Worm (Caenorhabditis elegans): Measurements from ENCODE around the gene adm-2.
A peak's percentile ranks its signal among the peaks of the same experiment; 100 is the strongest.

adm-2 gene

DNA sequence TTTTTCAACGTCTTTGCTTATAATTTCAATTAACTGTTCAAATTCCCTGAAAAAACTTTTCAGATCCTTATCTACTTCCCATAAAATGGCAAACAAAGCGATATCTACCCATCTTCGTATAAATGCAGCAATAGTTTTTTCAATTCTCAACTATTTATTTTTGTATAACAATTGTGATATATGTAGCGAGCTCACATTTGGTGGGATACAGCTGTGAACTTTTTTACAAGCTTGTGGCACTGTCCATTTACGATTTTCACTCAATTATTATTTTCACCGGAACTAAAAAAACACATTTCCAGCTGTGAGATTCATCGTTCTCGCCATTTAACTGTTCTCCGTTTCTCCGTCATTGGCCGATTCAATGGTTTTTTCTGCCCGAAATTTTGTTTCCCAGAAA lies 37.0 kb upstream of the adm-2 start, which contains the start of gene C40C9.4:
TSS of gene C40C9.4 (plus strand) at position 301 of the 400 bp plus-strand sequence.
- TF ChIP-seq tra-1 (GFP tag; IDR thresholded peaks at IDR 0.05) (no peak), ceh-82 (tag; optimal IDR thresholded peaks at IDR 0.05) (no peak), madf-5 (GFP tag; IDR thresholded peaks at IDR 0.05) (no peak), spr-3 (GFP tag; optimal IDR thresholded peaks at IDR 0.05) (no peak), lin-1 (GFP tag; IDR thresholded peaks at IDR 0.05) (no peak), php-3 (GFP tag; IDR thresholded peaks at IDR 0.05) (no peak), tag-97 (GFP tag; IDR thresholded peaks at IDR 0.05) (no peak), snpc-4 (tag; optimal IDR thresholded peaks at IDR 0.05) (no peak), dve-1 (tag; optimal IDR thresholded peaks at IDR 0.05; ENCODE audit: insufficient read depth) (no peak), zfp-3 (GFP tag; conservative IDR thresholded peaks at IDR 0.05) (no peak), aly-2 (tag; optimal IDR thresholded peaks at IDR 0.05) (no peak), nhr-76 (tag; optimal IDR thresholded peaks at IDR 0.05) (no peak), nhr-111 (GFP tag; optimal IDR thresholded peaks at IDR 0.05) (no peak), daf-8 (GFP tag; IDR thresholded peaks at IDR 0.05) (no peak), nhr-102 (tag; optimal IDR thresholded peaks at IDR 0.05) (no peak), dmd-6 (GFP tag; IDR thresholded peaks at IDR 0.05) (no peak), mes-2 (tag; optimal IDR thresholded peaks at IDR 0.05; ENCODE audit: poor library complexity, severe bottlenecking) (no peak)

DNA sequence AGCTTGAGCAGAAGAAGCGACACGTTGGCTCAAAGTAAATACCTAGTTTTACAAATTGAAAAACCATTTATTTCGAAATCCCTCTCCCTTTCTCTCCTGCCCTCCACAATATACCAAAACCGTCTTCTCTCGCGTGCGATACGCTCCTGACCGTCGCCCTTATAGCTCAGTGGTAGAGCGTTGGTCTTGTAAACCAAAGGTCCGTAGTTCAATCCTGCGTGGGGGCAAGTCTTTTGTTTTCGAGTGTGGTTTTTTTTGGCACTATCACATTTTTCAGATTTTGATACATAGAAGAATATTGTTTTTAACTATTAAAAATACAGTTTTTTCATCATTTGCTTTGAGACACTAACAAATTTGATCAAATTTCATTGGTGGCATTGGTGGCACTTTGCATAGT lies 34.2 kb upstream of the adm-2 start:
- TF ChIP-seq Y5F2A.4 (GFP tag; optimal IDR thresholded peaks at IDR 0.05) (peak; percentile 27), lin-15B (tag; optimal IDR thresholded peaks at IDR 0.05) (no peak), php-3 (GFP tag; IDR thresholded peaks at IDR 0.05) (peak; percentile 47; the same call in 1 of the 2 replicates), nhr-6 (tag; optimal IDR thresholded peaks at IDR 0.05) (peak; percentile 14), ceh-82 (tag; optimal IDR thresholded peaks at IDR 0.05) (no peak), skn-1 (tag; optimal IDR thresholded peaks at IDR 0.05) (no peak), nhr-42 (GFP tag; IDR thresholded peaks at IDR 0.05) (no peak), lim-7 (GFP tag; IDR thresholded peaks at IDR 0.05) (peak; percentile 84), zip-2 (tag; optimal IDR thresholded peaks at IDR 0.05) (peak; percentile 13), mep-1 (tag; optimal IDR thresholded peaks at IDR 0.05) (peak; percentile 11), pha-4 (GFP tag; IDR thresholded peaks at IDR 0.05) (peak; percentile 70; the same call in 1 of the 2 replicates), pha-4 (tag; optimal IDR thresholded peaks at IDR 0.05) (no peak), F44E2.7 (GFP tag; IDR thresholded peaks at IDR 0.05) (no peak), gei-8 (GFP tag; optimal IDR thresholded peaks at IDR 0.05) (peak; percentile 3), nhr-77 (tag; optimal IDR thresholded peaks at IDR 0.05) (no peak), arid-1 (GFP tag; conservative IDR thresholded peaks at IDR 0.05) (peak; percentile 82), nhr-41 (GFP tag; IDR thresholded peaks at IDR 0.05) (0 out of 2 replicates have a peak, but pooled peaks have one; percentile 12), lir-3 (tag; optimal IDR thresholded peaks at IDR 0.05) (peak; percentile 47), spr-1 (tag; optimal IDR thresholded peaks at IDR 0.05) (peak; percentile 39), hlh-30 (tag; optimal IDR thresholded peaks at IDR 0.05; ENCODE audit: insufficient read depth) (peak; percentile 4), unc-62 (GFP tag; optimal IDR thresholded peaks at IDR 0.05 in 1 of 2) (no peak), unc-62 (tag; optimal IDR thresholded peaks at IDR 0.05) (no peak), madf-5 (GFP tag; IDR thresholded peaks at IDR 0.05) (peak; percentile 44 to 57; a peak in 2 of 4 replicates), daf-16 (GFP tag; optimal IDR thresholded peaks at IDR 0.05) (peak; percentile 26 to 74), daf-16 (tag; optimal IDR thresholded peaks at IDR 0.05) (no peak), daf-19 (GFP tag; conservative IDR thresholded peaks at IDR 0.05) (peak; percentile 60; the same call in 1 of the 2 replicates), vab-7 (GFP tag; IDR thresholded peaks at IDR 0.05) (peak; percentile 67), dmd-6 (GFP tag; IDR thresholded peaks at IDR 0.05) (no peak), daf-8 (GFP tag; IDR thresholded peaks at IDR 0.05) (no peak), madf-9 (GFP tag; conservative IDR thresholded peaks at IDR 0.05) (peak; percentile 63; the same call in 1 of the 2 replicates), ZK337.2 (GFP tag; IDR thresholded peaks at IDR 0.05) (peak; percentile 57; the same call in 1 of the 2 replicates), F26F4.8 (GFP tag; conservative IDR thresholded peaks at IDR 0.05) (peak; percentile 85), zfp-2 (tag; optimal IDR thresholded peaks at IDR 0.05) (peak; percentile 8), lsy-2 (tag; optimal IDR thresholded peaks at IDR 0.05) (no peak), egl-43 (GFP tag; IDR thresholded peaks at IDR 0.05) (peak; percentile 87), zip-11 (GFP tag; IDR thresholded peaks at IDR 0.05) (no peak), hif-1 (tag; optimal IDR thresholded peaks at IDR 0.05) (no peak), F49E8.2 (tag; optimal IDR thresholded peaks at IDR 0.05; ENCODE audit: borderline replicate concordance) (no peak)
